Worm (Caenorhabditis elegans) whole organism, midembryonic: Measurements from ENCODE around the gene T09A5.15.

Experiments used
- cog-1 ChIP-seq: sonication (generic microtip); optimal IDR thresholded peaks from 2 replicates; lab custom pipeline; 2016; ENCODE audit warnings: missing genetic modification characterization, missing compliant biosample characterization
- flt-1 ChIP-seq: fragments of 200-800 bp; sonication (Bioruptor generic); IDR thresholded peaks from 2 replicates; pipeline ENCODE4 v1.3.6; 2022; ENCODE audit warnings: missing genetic modification characterization, missing compliant biosample characterization
- ref-1 ChIP-seq: fragments of 200-800 bp; sonication (Bioruptor generic); conservative IDR thresholded peaks from 2 replicates; pipeline ENCODE4 v1.3.6; 2022; ENCODE audit warnings: missing genetic modification reagents, missing genetic modification characterization, missing compliant biosample characterization
- ztf-23 ChIP-seq: fragments of 200-800 bp; sonication (Bioruptor generic); IDR thresholded peaks from 2 replicates; pipeline ENCODE4 v1.3.6; 2022; ENCODE audit warnings: missing genetic modification reagents, missing genetic modification characterization, missing compliant biosample characterization
- ztf-29 ChIP-seq: fragments of 200-800 bp; sonication (Bioruptor generic); IDR thresholded peaks from 2 replicates; pipeline ENCODE4 v1.3.6; 2022; ENCODE audit warnings: missing genetic modification reagents, missing genetic modification characterization, missing compliant biosample characterization

DNA sequence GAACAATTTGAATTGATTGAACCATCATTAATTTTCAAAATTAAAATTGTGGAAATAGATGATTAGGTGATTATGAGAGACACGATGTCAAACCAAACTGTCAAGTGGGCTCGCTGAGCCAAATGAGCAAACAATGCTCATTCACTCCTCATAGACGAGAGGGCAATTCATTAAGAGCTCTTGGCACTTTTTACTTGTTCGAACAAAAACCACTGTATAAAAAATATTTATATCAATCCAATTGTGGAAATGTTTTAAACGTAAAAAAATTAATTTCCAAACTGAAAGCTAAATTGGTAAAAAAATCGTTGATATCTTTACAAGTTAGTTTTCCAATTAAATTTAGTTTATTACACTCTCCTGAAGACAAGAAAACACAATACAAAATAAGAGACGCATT, 8.1 kb upstream of the T09A5.15 start, which contains the start of gene acr-7:
- TF ChIP-seq cog-1 (tag; lab: Kevin White, UChicago) = no peak
- no peak for TF ChIP-seq flt-1 (GFP tag; lab: Robert Waterston, UW)
- no peak for TF ChIP-seq ref-1 (GFP tag; lab: Robert Waterston, UW)
- TF ChIP-seq ztf-23 = no peak
- TF ChIP-seq ztf-29 (GFP tag; lab: Robert Waterston, UW) = no peak
